Worm (Caenorhabditis elegans) whole organism, L1 larva: Measurements from ENCODE around the gene tkr-2.

ENCODE experiments used
- C04F5.9 ChIP-seq: sonication (generic microtip); optimal IDR thresholded peaks from 2 replicates; lab custom pipeline; 2016; ENCODE audit warnings: missing genetic modification characterization, missing compliant biosample characterization
- C16A3.4 ChIP-seq: fragments of 150-350 bp; optimal IDR thresholded peaks from 2 replicates; lab custom pipeline; 2014; ENCODE audit warnings: missing biosample characterization, missing genetic modification characterization
- Y116A8C.19 ChIP-seq: sonication (generic microtip); optimal IDR thresholded peaks from 2 replicates; lab custom pipeline; 2016; ENCODE audit warnings: missing compliant biosample characterization, missing genetic modification characterization, borderline replicate concordance
- aha-1 ChIP-seq: fragments of 150-350 bp; optimal IDR thresholded peaks from 2 replicates; lab custom pipeline; 2014; ENCODE audit warnings: missing biosample characterization, missing genetic modification characterization
- alr-1 ChIP-seq: fragments of 200-800 bp; sonication (Bioruptor generic); optimal IDR thresholded peaks from 2 replicates; lab custom pipeline; 2018; ENCODE audit warnings: borderline replicate concordance, mild to moderate bottlenecking, missing genetic modification characterization, missing compliant biosample characterization
- aly-2 ChIP-seq: fragments of 150-350 bp; optimal IDR thresholded peaks from 2 replicates; lab custom pipeline; 2014; ENCODE audit warnings: missing biosample characterization, missing genetic modification characterization
- ceh-63 ChIP-seq: fragments of 200-800 bp; sonication (Bioruptor generic); optimal IDR thresholded peaks from 2 replicates; lab custom pipeline; 2018; ENCODE audit warnings: mild to moderate bottlenecking, missing genetic modification characterization, missing compliant biosample characterization
- ceh-8 ChIP-seq: fragments of 200-800 bp; sonication (Bioruptor generic); optimal IDR thresholded peaks from 2 replicates; lab custom pipeline; 2018; ENCODE audit warnings: mild to moderate bottlenecking, missing genetic modification characterization, moderate library complexity, missing compliant biosample characterization
- ceh-82 ChIP-seq, 3 experiments: fragments of 150-350 bp in 1 of 3; sonication (generic microtip) in 2 of 3; optimal IDR thresholded peaks; 2 replicates each; lab custom pipeline; 2014 to 2017; ENCODE audit warnings: missing biosample characterization in 3 of 3, missing genetic modification characterization in 3 of 3
- ceh-88 ChIP-seq: fragments of 200-800 bp; sonication (Bioruptor generic); IDR thresholded peaks from 2 replicates; pipeline ENCODE4 v1.3.6; 2022; ENCODE audit warnings: missing genetic modification characterization, missing compliant biosample characterization
- ceh-90 ChIP-seq: sonication (generic microtip); optimal IDR thresholded peaks from 2 replicates; lab custom pipeline; 2016; ENCODE audit warnings: missing genetic modification characterization, missing compliant biosample characterization
- efl-3 ChIP-seq: fragments of 200-800 bp; sonication (Bioruptor generic); optimal IDR thresholded peaks from 2 replicates; lab custom pipeline; 2018; ENCODE audit warnings: mild to moderate bottlenecking, missing genetic modification characterization, missing compliant biosample characterization
- egl-27 ChIP-seq, 2 experiments: fragments of 150-350 bp in 1 of 2; sonication (generic microtip); optimal IDR thresholded peaks; 3 replicates each; lab custom pipeline; 2017 to 2018; ENCODE audit warnings: missing biosample characterization in 2 of 2, missing genetic modification characterization in 2 of 2, missing genetic modification reagents in 2 of 2
- elt-2 ChIP-seq: sonication (generic microtip); optimal IDR thresholded peaks from 2 replicates; lab custom pipeline; 2016; ENCODE audit warnings: missing genetic modification characterization, mild to moderate bottlenecking, inconsistent platforms, missing compliant biosample characterization, missing genetic modification reagents
- elt-3 ChIP-seq, 6 experiments: fragments of 150-350 bp in 1 of 6; sonication (generic microtip); optimal IDR thresholded peaks; 2 replicates each; lab custom pipeline; 2017 to 2018; ENCODE audit warnings: missing biosample characterization in 6 of 6, missing genetic modification characterization in 6 of 6, inconsistent platforms in 1 of 6
- ets-5 ChIP-seq: fragments of 200-800 bp; sonication (Bioruptor generic); IDR thresholded peaks from 2 replicates; pipeline ENCODE4 v1.3.6; 2022; ENCODE audit warnings: missing genetic modification characterization, missing compliant biosample characterization
- fkh-4 ChIP-seq: sonication (generic microtip); optimal IDR thresholded peaks from 2 replicates; lab custom pipeline; 2016; ENCODE audit warnings: missing compliant biosample characterization, missing genetic modification characterization, borderline replicate concordance
- fkh-8 ChIP-seq: sonication (generic microtip); optimal IDR thresholded peaks from 2 replicates; lab custom pipeline; 2016; ENCODE audit warnings: mild to moderate bottlenecking, missing genetic modification characterization, missing compliant biosample characterization
- fos-1 ChIP-seq: fragments of 150-350 bp; optimal IDR thresholded peaks from 2 replicates; lab custom pipeline; 2014; ENCODE audit warnings: missing biosample characterization, missing genetic modification characterization
- grh-1 ChIP-seq: fragments of 200-800 bp; sonication (Bioruptor generic); IDR thresholded peaks from 2 replicates; pipeline ENCODE4 v1.3.6; 2022; ENCODE audit warnings: missing genetic modification reagents, missing genetic modification characterization, missing compliant biosample characterization
- hlh-17 ChIP-seq: fragments of 200-800 bp; sonication (Bioruptor generic); optimal IDR thresholded peaks from 2 replicates; lab custom pipeline; 2018; ENCODE audit warnings: missing genetic modification characterization, mild to moderate bottlenecking, missing compliant biosample characterization, moderate library complexity, borderline replicate concordance
- irx-1 ChIP-seq: sonication (generic microtip); optimal IDR thresholded peaks from 2 replicates; lab custom pipeline; 2016; ENCODE audit warnings: missing genetic modification characterization, missing compliant biosample characterization
- isw-1 ChIP-seq: fragments of 200-800 bp; sonication (Bioruptor generic); IDR thresholded peaks from 2 replicates; pipeline ENCODE4 v1.3.6; 2022; ENCODE audit warnings: missing genetic modification characterization, missing compliant biosample characterization
- jun-1 ChIP-seq: fragments of 150-350 bp; optimal IDR thresholded peaks from 2 replicates; lab custom pipeline; 2014; ENCODE audit warnings: missing biosample characterization, missing genetic modification reagents, missing genetic modification characterization
- lin-13 ChIP-seq: fragments of 150-350 bp; optimal IDR thresholded peaks from 2 replicates; lab custom pipeline; 2014; ENCODE audit warnings: missing biosample characterization, missing genetic modification reagents, missing genetic modification characterization
- lin-15B ChIP-seq: fragments of 150-350 bp; sonication (generic microtip); optimal IDR thresholded peaks from 3 replicates; lab custom pipeline; 2014; ENCODE audit warnings: missing biosample characterization, missing genetic modification characterization
- lin-39 ChIP-seq: fragments of 150-350 bp; optimal IDR thresholded peaks from 2 replicates; lab custom pipeline; 2014; ENCODE audit warnings: missing biosample characterization, missing genetic modification reagents, missing genetic modification characterization
- lsy-2 ChIP-seq, 2 experiments: fragments of 150-350 bp; optimal IDR thresholded peaks; 2 replicates each; lab custom pipeline; 2014; ENCODE audit warnings: missing biosample characterization in 2 of 2, missing genetic modification characterization in 2 of 2
- mdl-1 ChIP-seq, 2 experiments: fragments of 150-350 bp; optimal IDR thresholded peaks; 2 replicates each; lab custom pipeline; 2014 to 2017; ENCODE audit warnings: missing biosample characterization in 2 of 2, missing genetic modification characterization in 2 of 2, inconsistent platforms in 1 of 2
- mep-1 ChIP-seq: fragments of 150-350 bp; optimal IDR thresholded peaks from 2 replicates; lab custom pipeline; 2014; ENCODE audit warnings: missing biosample characterization, missing genetic modification characterization
- nhr-11 ChIP-seq: fragments of 150-350 bp; optimal IDR thresholded peaks from 2 replicates; lab custom pipeline; 2014; ENCODE audit warnings: missing biosample characterization, missing genetic modification characterization
- nhr-19 ChIP-seq: fragments of 200-800 bp; sonication (Bioruptor generic); conservative IDR thresholded peaks from 2 replicates; pipeline ENCODE4 v1.3.6; 2022; ENCODE audit warnings: missing genetic modification characterization, missing compliant biosample characterization
- nhr-237 ChIP-seq: fragments of 150-350 bp; optimal IDR thresholded peaks from 2 replicates; lab custom pipeline; 2014; ENCODE audit warnings: missing biosample characterization, missing genetic modification characterization
- nhr-47 ChIP-seq: sonication (generic microtip); optimal IDR thresholded peaks from 2 replicates; lab custom pipeline; 2016; ENCODE audit warnings: mild to moderate bottlenecking, missing genetic modification characterization, moderate library complexity, missing compliant biosample characterization
- nhr-71 ChIP-seq: sonication (generic microtip); optimal IDR thresholded peaks from 2 replicates; lab custom pipeline; 2016; ENCODE audit warnings: mild to moderate bottlenecking, missing genetic modification characterization, moderate library complexity, missing compliant biosample characterization
- nhr-76 ChIP-seq: sonication (generic microtip); optimal IDR thresholded peaks from 2 replicates; lab custom pipeline; 2017; ENCODE audit warnings: missing biosample characterization, missing genetic modification characterization
- nhr-84 ChIP-seq: sonication (generic microtip); optimal IDR thresholded peaks from 2 replicates; lab custom pipeline; 2017; ENCODE audit warnings: missing biosample characterization, missing genetic modification characterization
- nhr-85 ChIP-seq: sonication (generic microtip); peaks from one replicate; lab custom pipeline; 2016; ENCODE audit warnings: missing genetic modification characterization, inconsistent platforms, missing compliant biosample characterization
- nhr-90 ChIP-seq: sonication (generic microtip); optimal IDR thresholded peaks from 2 replicates; lab custom pipeline; 2016; ENCODE audit warnings: mild to moderate bottlenecking, missing genetic modification characterization, missing compliant biosample characterization; ENCODE audit not compliant: poor library complexity
- skn-1 ChIP-seq: fragments of 150-350 bp; optimal IDR thresholded peaks from 2 replicates; lab custom pipeline; 2014; ENCODE audit warnings: missing biosample characterization, missing genetic modification characterization
- snpc-4 ChIP-seq: fragments of 150-350 bp; optimal IDR thresholded peaks from 2 replicates; lab custom pipeline; 2014; ENCODE audit warnings: missing biosample characterization, missing genetic modification characterization
- sox-4 ChIP-seq: sonication (generic microtip); optimal IDR thresholded peaks from 2 replicates; lab custom pipeline; 2016; ENCODE audit warnings: missing genetic modification characterization, missing compliant biosample characterization
- sptf-1 ChIP-seq: fragments of 150-350 bp; optimal IDR thresholded peaks from 2 replicates; lab custom pipeline; 2014; ENCODE audit warnings: missing biosample characterization, missing genetic modification characterization
- sup-37 ChIP-seq: fragments of 200-800 bp; sonication (Bioruptor generic); optimal IDR thresholded peaks from 2 replicates; lab custom pipeline; 2018; ENCODE audit warnings: mild to moderate bottlenecking, missing genetic modification characterization, missing compliant biosample characterization
- swsn-7 ChIP-seq: sonication (generic microtip); optimal IDR thresholded peaks from 2 replicates; lab custom pipeline; 2016; ENCODE audit warnings: missing genetic modification characterization, missing compliant biosample characterization
- tbx-2 ChIP-seq: sonication (generic microtip); optimal IDR thresholded peaks from 2 replicates; lab custom pipeline; 2016; ENCODE audit warnings: missing genetic modification characterization, missing compliant biosample characterization
- unc-130 ChIP-seq: fragments of 150-350 bp; optimal IDR thresholded peaks from 2 replicates; lab custom pipeline; 2017; ENCODE audit warnings: missing biosample characterization, missing genetic modification characterization, inconsistent platforms
- unc-98 ChIP-seq: fragments of 200-800 bp; sonication (Bioruptor generic); IDR thresholded peaks from 2 replicates; pipeline ENCODE4 v1.3.6; 2022; ENCODE audit warnings: missing genetic modification characterization, missing compliant biosample characterization
- vab-15 ChIP-seq: sonication (generic microtip); optimal IDR thresholded peaks from 2 replicates; lab custom pipeline; 2017; ENCODE audit warnings: missing genotype, mild to moderate bottlenecking, missing genetic modification characterization, missing compliant biosample characterization
- zag-1 ChIP-seq: fragments of 150-350 bp; optimal IDR thresholded peaks from 2 replicates; lab custom pipeline; 2014; ENCODE audit warnings: missing biosample characterization, missing genetic modification characterization
- ztf-11 ChIP-seq, 2 experiments: sonication (generic microtip); optimal IDR thresholded peaks; 2 replicates each; lab custom pipeline; 2016 to 2017; ENCODE audit warnings: missing genetic modification characterization in 2 of 2, missing biosample characterization in 1 of 2, missing compliant biosample characterization in 1 of 2
- ztf-4 ChIP-seq: fragments of 150-350 bp; optimal IDR thresholded peaks from 2 replicates; lab custom pipeline; 2014; ENCODE audit warnings: missing biosample characterization, missing genetic modification characterization

The tkr-2 gene

DNA sequence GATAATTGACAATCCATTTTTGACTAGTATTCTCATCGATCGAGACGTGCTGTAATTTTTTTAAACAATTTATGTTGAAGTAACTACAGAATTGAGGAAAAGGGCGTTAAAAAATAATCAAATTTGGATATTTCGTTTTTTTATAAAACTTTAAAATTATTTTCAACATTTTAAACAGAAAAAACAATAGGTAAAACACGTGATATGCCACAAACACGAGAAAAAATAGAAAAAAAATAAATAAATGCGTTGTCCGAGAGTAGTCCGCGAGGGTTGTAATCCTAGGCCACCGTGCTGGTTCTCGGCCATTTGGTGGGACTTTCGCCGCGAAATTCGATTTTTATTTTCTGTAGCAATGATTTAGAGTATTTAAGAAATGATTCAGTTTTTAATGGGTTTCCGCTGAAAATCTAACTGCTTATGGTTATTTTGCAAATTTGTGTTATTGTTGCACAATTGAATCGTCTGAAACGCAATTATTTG is 4.5 kb downstream of the tkr-2 start, which contains the start of gene C49A9.10 (continued):
- TF ChIP-seq skn-1 (tag; lab: Kevin White, UChicago) (peak; percentile 79), sox-4 (tag; lab: Kevin White, UChicago) (peak; percentile 97), nhr-85 (tag; lab: Kevin White, UChicago) (peak; percentile 97), ztf-11 (tag; optimal IDR thresholded peaks at IDR 0.05; lab: Kevin White, UChicago) (peak in 1 of 2 experiments; percentile 98), fkh-4 (tag; lab: Kevin White, UChicago) (peak; percentile 98), ceh-82 (tag; optimal IDR thresholded peaks at IDR 0.05; lab: Kevin White, UChicago) (peak; percentile 80 to 84 (median 83)), nhr-71 (tag; lab: Kevin White, UChicago) (peak; percentile 96), ceh-63 (no peak), snpc-4 (tag; lab: Kevin White, UChicago) (peak; percentile 70), zag-1 (tag; lab: Kevin White, UChicago) (no peak), lin-13 (GFP tag; lab: Kevin White, UChicago) (peak; percentile 63), grh-1 (GFP tag; lab: Robert Waterston, UW) (peak; percentile 87), swsn-7 (tag; lab: Kevin White, UChicago) (peak; percentile 92), irx-1 (tag; lab: Kevin White, UChicago) (peak; percentile 98), vab-15 (tag; lab: Kevin White, UChicago) (peak; percentile 58), efl-3 (GFP tag; lab: Kevin White, UChicago) (peak; percentile 45), mdl-1 (tag; optimal IDR thresholded peaks at IDR 0.05; lab: Kevin White, UChicago) (peak in 1 of 2 experiments; percentile 61), egl-27 (tag; optimal IDR thresholded peaks at IDR 0.05; lab: Kevin White, UChicago) (no peak), elt-2 (peak; percentile 88), lsy-2 (tag; optimal IDR thresholded peaks at IDR 0.05; lab: Kevin White, UChicago) (peak; percentile 88 to 90), ceh-90 (tag; lab: Kevin White, UChicago) (peak; percentile 98), nhr-84 (tag; lab: Kevin White, UChicago) (no peak), nhr-11 (tag; lab: Kevin White, UChicago) (peak; percentile 28), sup-37 (GFP tag; lab: Kevin White, UChicago) (peak; percentile 86), nhr-90 (tag; lab: Kevin White, UChicago) (peak; percentile 97), nhr-19 (GFP tag; lab: Robert Waterston, UW) (peak; percentile 89), isw-1 (GFP tag; lab: Robert Waterston, UW) (peak; percentile 85), sptf-1 (no peak), elt-3 (tag; optimal IDR thresholded peaks at IDR 0.05; lab: Kevin White, UChicago) (peak in 3 of 6 experiments; percentile 5 to 76 (median 21)), ceh-88 (GFP tag; lab: Robert Waterston, UW) (peak; percentile 80), tbx-2 (tag; lab: Kevin White, UChicago) (peak; percentile 96), unc-130 (tag; lab: Kevin White, UChicago) (peak; percentile 88), nhr-237 (no peak), jun-1 (tag; lab: Kevin White, UChicago) (peak; percentile 53), ets-5 (GFP tag; lab: Robert Waterston, UW) (no peak), ztf-4 (tag; lab: Kevin White, UChicago) (peak; percentile 42), Y116A8C.19 (tag; lab: Kevin White, UChicago) (peak; percentile 88), hlh-17 (GFP tag; lab: Kevin White, UChicago) (peak; percentile 74), nhr-76 (tag; lab: Kevin White, UChicago) (no peak), nhr-47 (peak; percentile 97), aly-2 (tag; lab: Kevin White, UChicago) (peak; percentile 9), mep-1 (peak; percentile 84), lin-15B (tag; lab: Kevin White, UChicago) (peak; percentile 65), C04F5.9 (tag; lab: Kevin White, UChicago) (peak; percentile 93), fos-1 (peak; percentile 58), ceh-8 (GFP tag; lab: Kevin White, UChicago) (peak; percentile 82), lin-39 (tag; lab: Kevin White, UChicago) (peak; percentile 80), aha-1 (tag; lab: Kevin White, UChicago) (peak; percentile 8), alr-1 (tag; lab: Kevin White, UChicago) (no peak), C16A3.4 (tag; lab: Kevin White, UChicago) (peak; percentile 63), unc-98 (GFP tag; lab: Robert Waterston, UW) (peak; percentile 89), fkh-8 (peak; percentile 76)
